Worm (Caenorhabditis elegans) whole organism, L2 larva: Measurements from ENCODE around the gene K02E7.10.

Experiments
- C34F6.9 ChIP-seq: fragments of 150-350 bp; optimal IDR thresholded peaks from 2 replicates; lab custom pipeline; 2014; ENCODE audit warnings: missing biosample characterization, missing genetic modification characterization
- R02D3.7 ChIP-seq: fragments of 150-350 bp; optimal IDR thresholded peaks from 2 replicates; lab custom pipeline; 2014; ENCODE audit warnings: missing biosample characterization, missing genetic modification characterization
- ZK546.5 ChIP-seq: sonication (generic microtip); optimal IDR thresholded peaks from 2 replicates; lab custom pipeline; 2017; ENCODE audit warnings: missing biosample characterization, missing genetic modification characterization
- alr-1 ChIP-seq: fragments of 150-350 bp; optimal IDR thresholded peaks from 2 replicates; lab custom pipeline; 2014; ENCODE audit warnings: missing biosample characterization, missing genetic modification characterization
- aly-2 ChIP-seq: fragments of 150-350 bp; optimal IDR thresholded peaks from 2 replicates; lab custom pipeline; 2014; ENCODE audit warnings: missing biosample characterization, missing genetic modification characterization
- ceh-16 ChIP-seq: fragments of 150-350 bp; optimal IDR thresholded peaks from 2 replicates; lab custom pipeline; 2014; ENCODE audit warnings: missing biosample characterization, missing genetic modification characterization
- ceh-82 ChIP-seq: fragments of 150-350 bp; optimal IDR thresholded peaks from 2 replicates; lab custom pipeline; 2014; ENCODE audit warnings: missing biosample characterization, missing genetic modification characterization
- crh-2 ChIP-seq: sonication (generic microtip); optimal IDR thresholded peaks from 2 replicates; lab custom pipeline; 2017; ENCODE audit warnings: missing biosample characterization, missing genetic modification characterization
- dmd-4 ChIP-seq: sonication (generic microtip); optimal IDR thresholded peaks from 2 replicates; lab custom pipeline; 2017; ENCODE audit warnings: missing biosample characterization, missing genetic modification characterization
- egl-27 ChIP-seq: sonication (generic microtip); optimal IDR thresholded peaks from 3 replicates; lab custom pipeline; 2017; ENCODE audit warnings: missing biosample characterization, missing genetic modification reagents, missing genetic modification characterization
- fos-1 ChIP-seq: fragments of 150-350 bp; optimal IDR thresholded peaks from 2 replicates; lab custom pipeline; 2014; ENCODE audit warnings: missing biosample characterization, missing genetic modification characterization
- gmeb-1 ChIP-seq: fragments of 150-350 bp; optimal IDR thresholded peaks from 2 replicates; lab custom pipeline; 2014; ENCODE audit warnings: missing biosample characterization, missing genetic modification characterization
- lin-11 ChIP-seq: fragments of 150-350 bp; sonication (generic microtip); optimal IDR thresholded peaks from 2 replicates; lab custom pipeline; 2014; ENCODE audit warnings: missing biosample characterization, missing genetic modification characterization, inconsistent platforms, mixed read lengths
- lin-13 ChIP-seq: fragments of 150-350 bp; optimal IDR thresholded peaks from 2 replicates; lab custom pipeline; 2014; ENCODE audit warnings: missing biosample characterization, missing genetic modification reagents, missing genetic modification characterization
- lin-39 ChIP-seq: fragments of 150-350 bp; optimal IDR thresholded peaks from 2 replicates; lab custom pipeline; 2014; ENCODE audit warnings: missing biosample characterization, missing genetic modification reagents, missing genetic modification characterization
- lsy-2 ChIP-seq, 2 experiments: fragments of 150-350 bp in 1 of 2; sonication (generic microtip) in 1 of 2; optimal IDR thresholded peaks; 2 replicates each; lab custom pipeline; 2014 to 2017; ENCODE audit warnings: missing biosample characterization in 2 of 2, missing genetic modification characterization in 2 of 2
- mbf-1 ChIP-seq: sonication (generic microtip); optimal IDR thresholded peaks from 2 replicates; lab custom pipeline; 2017; ENCODE audit warnings: missing biosample characterization, missing genetic modification characterization
- nhr-10 ChIP-seq: sonication (generic microtip); optimal IDR thresholded peaks from 2 replicates; lab custom pipeline; 2017; ENCODE audit warnings: missing biosample characterization, missing genetic modification characterization
- nhr-11 ChIP-seq: fragments of 150-350 bp; optimal IDR thresholded peaks from 2 replicates; lab custom pipeline; 2014; ENCODE audit warnings: missing biosample characterization, missing genetic modification characterization
- nhr-12 ChIP-seq: fragments of 150-350 bp; optimal IDR thresholded peaks from 2 replicates; lab custom pipeline; 2014; ENCODE audit warnings: missing biosample characterization, missing genetic modification characterization
- nhr-129 ChIP-seq: fragments of 150-350 bp; optimal IDR thresholded peaks from 2 replicates; lab custom pipeline; 2014; ENCODE audit warnings: missing biosample characterization, missing genetic modification characterization
- nhr-21 ChIP-seq: fragments of 150-350 bp; optimal IDR thresholded peaks from 2 replicates; lab custom pipeline; 2014; ENCODE audit warnings: missing biosample characterization, missing genetic modification characterization
- nhr-23 ChIP-seq: fragments of 150-350 bp; optimal IDR thresholded peaks from 2 replicates; lab custom pipeline; 2014; ENCODE audit warnings: missing biosample characterization, missing genetic modification reagents, missing genetic modification characterization
- nhr-25 ChIP-seq: fragments of 150-350 bp; sonication (generic microtip); optimal IDR thresholded peaks from 3 replicates; lab custom pipeline; 2014; ENCODE audit warnings: missing biosample characterization, missing genetic modification characterization
- peb-1 ChIP-seq: fragments of 150-350 bp; optimal IDR thresholded peaks from 2 replicates; lab custom pipeline; 2014; ENCODE audit warnings: missing biosample characterization, missing genetic modification characterization
- sem-4 ChIP-seq: fragments of 150-350 bp; optimal IDR thresholded peaks from 2 replicates; lab custom pipeline; 2014; ENCODE audit warnings: missing biosample characterization, missing genetic modification reagents, missing genetic modification characterization
- skn-1 ChIP-seq: sonication (generic microtip); optimal IDR thresholded peaks from 2 replicates; lab custom pipeline; 2017; ENCODE audit warnings: missing biosample characterization, missing genetic modification characterization
- sma-3 ChIP-seq: sonication (generic microtip); optimal IDR thresholded peaks from 2 replicates; lab custom pipeline; 2016; ENCODE audit warnings: missing genetic modification reagents, missing genetic modification characterization, missing compliant biosample characterization
- sma-9 ChIP-seq, 2 experiments: fragments of 150-350 bp in 1 of 2; sonication (generic microtip) in 1 of 2; optimal IDR thresholded peaks; 2 replicates each; lab custom pipeline; 2014 to 2016; ENCODE audit warnings: missing genetic modification characterization in 2 of 2, mild to moderate bottlenecking in 1 of 2, missing biosample characterization in 1 of 2, missing compliant biosample characterization in 1 of 2, missing genetic modification reagents in 1 of 2, moderate library complexity in 1 of 2
- snpc-4 ChIP-seq: fragments of 150-350 bp; optimal IDR thresholded peaks from 2 replicates; lab custom pipeline; 2014; ENCODE audit warnings: missing biosample characterization, missing genetic modification characterization
- unc-39 ChIP-seq: fragments of 150-350 bp; optimal IDR thresholded peaks from 2 replicates; lab custom pipeline; 2014; ENCODE audit warnings: missing biosample characterization, missing genetic modification characterization
- unc-62 ChIP-seq: fragments of 150-350 bp; optimal IDR thresholded peaks from 2 replicates; lab custom pipeline; 2014; ENCODE audit warnings: missing biosample characterization, missing genetic modification reagents, missing genetic modification characterization
- ztf-1 ChIP-seq: fragments of 200-800 bp; sonication (Bioruptor generic); conservative IDR thresholded peaks from 2 replicates; pipeline ENCODE4 v1.3.6; 2022; ENCODE audit warnings: missing genetic modification characterization, missing compliant biosample characterization
- ztf-11 ChIP-seq: sonication (generic microtip); optimal IDR thresholded peaks from 2 replicates; lab custom pipeline; 2017; ENCODE audit warnings: missing biosample characterization, missing genetic modification characterization
- ztf-4 ChIP-seq: fragments of 150-350 bp; optimal IDR thresholded peaks from 2 replicates; lab custom pipeline; 2014; ENCODE audit warnings: missing biosample characterization, missing genetic modification characterization

Gene K02E7.10

DNA sequence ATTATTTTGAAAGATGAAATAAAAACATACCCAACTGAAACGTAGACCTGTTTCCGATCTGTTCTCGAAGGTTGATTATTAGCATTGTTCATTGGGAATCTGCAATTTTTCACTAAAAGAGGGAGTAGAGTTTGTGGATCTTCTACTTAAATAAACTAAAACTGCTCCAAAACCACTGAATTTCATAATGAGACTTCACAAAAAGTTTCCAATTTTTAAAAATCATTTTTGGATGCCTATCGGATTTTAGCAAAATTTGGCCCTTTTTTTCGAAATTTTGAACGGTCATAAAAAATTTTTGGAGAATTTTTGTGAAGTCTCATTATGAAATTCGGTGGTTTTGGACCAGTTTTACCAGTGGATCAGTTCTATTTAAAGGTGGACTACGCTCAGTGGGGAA is at the start of gene K02E7.10:
Gene K02E7.10, minus strand, starts transcription at position 101 of the 400 bp plus-strand sequence.
- no peak for TF ChIP-seq skn-1 (tag; lab: Kevin White, UChicago)
- TF ChIP-seq unc-39 (tag; lab: Kevin White, UChicago) = no peak
- no peak for TF ChIP-seq nhr-23 (tag; lab: Kevin White, UChicago)
- no peak for TF ChIP-seq lin-13
- no peak for TF ChIP-seq ZK546.5 (tag; lab: Kevin White, UChicago)
- no peak for TF ChIP-seq snpc-4
- no peak for TF ChIP-seq ztf-11 (tag; lab: Kevin White, UChicago)
- TF ChIP-seq mbf-1 = no peak

DNA sequence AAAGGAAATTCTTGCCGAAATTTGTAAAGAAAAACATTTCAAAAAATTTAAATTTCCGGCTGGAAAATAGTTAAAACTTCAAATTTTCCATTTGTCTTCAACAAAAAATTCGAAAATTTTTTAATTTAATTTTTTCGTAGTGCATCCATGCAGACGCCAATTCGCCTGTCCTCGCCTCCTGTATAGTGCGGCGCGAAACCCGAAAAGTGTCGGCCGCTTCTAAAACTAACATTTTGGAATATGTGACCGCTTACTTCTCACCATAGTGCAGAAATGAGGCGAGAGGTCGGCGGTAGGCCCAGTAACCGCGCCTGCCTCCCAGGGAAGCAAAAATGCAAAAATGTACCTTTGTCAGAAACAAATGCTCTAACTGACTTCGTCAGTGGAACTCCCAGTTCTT is 49.7 kb upstream of the K02E7.10 start:
- TF ChIP-seq snpc-4 = peak; percentile 47
- no peak for TF ChIP-seq R02D3.7 (tag; lab: Kevin White, UChicago)

DNA sequence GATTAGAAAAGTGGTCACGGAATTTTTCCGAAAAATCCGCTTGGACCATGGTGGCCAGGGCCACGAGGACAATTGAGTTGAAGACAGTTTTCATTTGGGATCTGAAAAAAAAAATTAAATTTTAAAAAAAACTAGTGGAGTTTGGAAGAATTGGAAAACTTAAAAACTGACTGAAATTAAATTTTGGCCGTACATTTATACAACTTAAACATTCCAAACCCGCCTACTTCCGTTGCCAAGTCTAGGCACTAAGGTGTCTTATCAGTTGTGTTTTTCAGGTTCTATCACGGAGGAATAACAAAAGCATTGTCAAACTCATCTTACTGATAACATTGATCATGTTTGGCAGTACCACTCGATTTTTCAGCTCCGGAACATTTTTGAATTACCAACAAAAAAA is 47.3 kb upstream of the K02E7.10 start, which contains the start of gene lips-12:
Gene lips-12, minus strand, starts transcription at position 101 of the 400 bp plus-strand sequence.
- TF ChIP-seq nhr-11 = no peak
- TF ChIP-seq unc-62 (GFP tag; lab: Kevin White, UChicago) = no peak
- TF ChIP-seq fos-1 (tag; lab: Kevin White, UChicago) = no peak
- no peak for TF ChIP-seq nhr-21 (tag; lab: Kevin White, UChicago)
- no peak for TF ChIP-seq ceh-16 (tag; lab: Kevin White, UChicago)
- TF ChIP-seq nhr-12 = no peak
- no peak for TF ChIP-seq ztf-1
- TF ChIP-seq lin-13 = no peak
- no peak for TF ChIP-seq sem-4
- no peak for TF ChIP-seq crh-2
- TF ChIP-seq sma-9 (GFP tag; optimal IDR thresholded peaks at IDR 0.05; lab: Kevin White, UChicago) = no peak
- TF ChIP-seq sma-9 (tag; optimal IDR thresholded peaks at IDR 0.05; lab: Kevin White, UChicago) = no peak
- no peak for TF ChIP-seq alr-1
- TF ChIP-seq dmd-4 (tag; lab: Kevin White, UChicago) = no peak
- TF ChIP-seq skn-1 (tag; lab: Kevin White, UChicago) = no peak
- no peak for TF ChIP-seq peb-1 (tag; lab: Kevin White, UChicago)
- no peak for TF ChIP-seq mbf-1
- no peak for TF ChIP-seq lin-39 (tag; lab: Kevin White, UChicago)
- TF ChIP-seq nhr-10 (tag; lab: Kevin White, UChicago) = no peak

DNA sequence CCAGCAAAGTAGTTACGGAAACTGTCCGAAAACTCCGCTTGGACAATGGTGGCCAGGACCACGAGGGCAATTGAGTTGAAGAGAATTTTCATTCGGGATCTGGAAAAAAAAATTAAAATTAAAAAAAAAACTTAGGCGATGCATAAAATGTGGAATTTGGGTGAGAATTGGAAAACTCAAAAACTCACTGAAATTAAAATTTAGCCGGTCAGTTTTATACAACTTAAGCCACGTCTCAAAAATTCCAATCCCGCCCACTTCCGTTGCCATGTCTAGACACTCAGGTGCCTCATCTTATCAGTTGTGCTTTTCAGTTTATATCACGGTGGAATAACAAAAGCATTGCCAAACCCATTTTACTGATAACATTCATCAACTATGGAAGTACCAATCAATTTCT is 44.1 kb upstream of the K02E7.10 start, which contains the start of gene lips-11:
Gene lips-11, minus strand, starts transcription at position 101 of the 400 bp plus-strand sequence.
- no peak for TF ChIP-seq skn-1 (tag; lab: Kevin White, UChicago)
- TF ChIP-seq nhr-10 (tag; lab: Kevin White, UChicago) = no peak
- no peak for TF ChIP-seq fos-1 (tag; lab: Kevin White, UChicago)
- no peak for TF ChIP-seq R02D3.7 (tag; lab: Kevin White, UChicago)
- TF ChIP-seq aly-2 (tag; lab: Kevin White, UChicago) = no peak
- no peak for TF ChIP-seq lin-39 (tag; lab: Kevin White, UChicago)
- no peak for TF ChIP-seq nhr-12
- TF ChIP-seq sma-3 (GFP tag; lab: Kevin White, UChicago) = peak; percentile 9

DNA sequence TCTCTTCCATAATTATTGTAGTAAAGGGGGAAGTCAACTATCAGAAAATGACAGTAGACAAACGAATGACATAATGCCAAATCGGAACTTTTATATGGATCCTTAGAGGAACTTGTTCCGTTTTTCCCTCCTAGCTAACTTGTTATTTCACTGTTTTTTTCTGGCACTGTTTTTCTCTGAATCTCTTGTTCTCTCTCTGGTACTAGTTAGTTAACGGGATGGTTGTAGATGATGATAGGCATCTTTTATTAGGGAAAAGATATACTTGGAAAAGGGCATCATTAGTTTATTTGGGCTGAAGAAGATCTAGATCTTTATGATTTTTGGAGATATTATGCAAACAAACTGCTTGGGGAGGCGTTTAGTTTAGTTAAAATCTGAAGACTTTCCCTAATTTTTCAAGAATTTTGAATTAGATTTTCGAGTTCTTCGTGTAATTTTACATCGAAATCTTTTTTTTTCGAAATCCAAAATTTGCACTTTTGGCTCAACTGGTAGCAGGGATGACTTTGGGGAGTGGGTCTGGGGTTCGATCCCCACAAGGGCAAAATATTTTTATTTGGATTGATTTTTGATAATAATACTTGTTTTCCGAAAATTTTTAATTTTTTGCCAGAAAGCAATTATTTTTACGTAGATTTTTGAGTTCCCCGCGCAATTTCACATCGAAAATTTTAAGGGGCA is 40.2 kb upstream of the K02E7.10 start, which contains the start of gene col-40:
Gene col-40, minus strand, starts transcription at position 51 of the 684 bp plus-strand sequence.
- TF ChIP-seq ceh-82 (tag; lab: Kevin White, UChicago) = no peak
- TF ChIP-seq gmeb-1 (tag; lab: Kevin White, UChicago) = no peak
- TF ChIP-seq nhr-10 (tag; lab: Kevin White, UChicago) = no peak
- TF ChIP-seq ztf-1 = no peak
- no peak for TF ChIP-seq dmd-4 (tag; lab: Kevin White, UChicago)
- no peak for TF ChIP-seq nhr-25 (tag; lab: Kevin White, UChicago)
- TF ChIP-seq C34F6.9 (tag; lab: Kevin White, UChicago) = no peak
- no peak for TF ChIP-seq egl-27
- no peak for TF ChIP-seq lsy-2 (tag; optimal IDR thresholded peaks at IDR 0.05; lab: Kevin White, UChicago)
- TF ChIP-seq mbf-1 = no peak
- TF ChIP-seq nhr-129 (tag; lab: Kevin White, UChicago) = no peak
- no peak for TF ChIP-seq R02D3.7 (tag; lab: Kevin White, UChicago)
- TF ChIP-seq lin-39 (tag; lab: Kevin White, UChicago) = no peak
- no peak for TF ChIP-seq lin-11
- no peak for TF ChIP-seq ztf-4 (tag; lab: Kevin White, UChicago)
